ENCODE assay signal across 1 fruit fly cellular context in genomic region chrX:1512753-1513226, dm6.
TF ChIP-seq lines count a peak whose summit lies in the region.

Gene CG14795, minus strand, starts transcription at chrX:1512803.

TF ChIP-seq in whole organism, embryonic, 481 proteins besides CTCF, POLR2A, EP300 and RAD21 (continued from another document and continues in another):
- TF ChIP-seq pan (optimal IDR thresholded peaks at IDR 0.05; lab: Kevin White, UChicago) (no peak), pan (GFP tag; optimal IDR thresholded peaks at IDR 0.05 in 1 of 2, IDR thresholded peaks at IDR 0.05 in 1 of 2) (no peak), dmrt11E (tag; optimal IDR thresholded peaks at IDR 0.05; lab: Kevin White, UChicago) (peak; percentile 8), CG2889 (GFP tag; IDR thresholded peaks at IDR 0.05; lab: Robert Waterston, UW) (no peak), da (GFP tag; optimal IDR thresholded peaks at IDR 0.05; lab: Kevin White, UChicago) (no peak), CG16779 (GFP tag; IDR thresholded peaks at IDR 0.05; lab: Robert Waterston, UW) (no peak), Camta (GFP tag; optimal IDR thresholded peaks at IDR 0.05; lab: Kevin White, UChicago) (no peak), wor (GFP tag; IDR thresholded peaks at IDR 0.05; lab: Robert Waterston, UW) (no peak), CG9797 (GFP tag; optimal IDR thresholded peaks at IDR 0.05; lab: Kevin White, UChicago) (peak; percentile 85), crc (GFP tag; optimal IDR thresholded peaks at IDR 0.05; lab: Kevin White, UChicago) (no peak), CG14965 (GFP tag; optimal IDR thresholded peaks at IDR 0.05; lab: Kevin White, UChicago; ENCODE audit: borderline replicate concordance) (no peak), CG32772 (GFP tag; IDR thresholded peaks at IDR 0.05; lab: Robert Waterston, UW) (no peak), zfh1 (GFP tag; IDR thresholded peaks at IDR 0.05; lab: Robert Waterston, UW) (peak; percentile 53; the same call in 1 of the 3 replicates), corto (GFP tag; optimal IDR thresholded peaks at IDR 0.05; lab: Kevin White, UChicago) (no peak), chn (GFP tag; optimal IDR thresholded peaks at IDR 0.05; lab: Kevin White, UChicago) (peak; percentile 55), mam (GFP tag; optimal IDR thresholded peaks at IDR 0.05; lab: Kevin White, UChicago) (peak; percentile 31), CG18619 (GFP tag; optimal IDR thresholded peaks at IDR 0.05; lab: Kevin White, UChicago) (no peak), Lpt (GFP tag; optimal IDR thresholded peaks at IDR 0.05; lab: Kevin White, UChicago) (no peak), Deaf1 (tag; optimal IDR thresholded peaks at IDR 0.05; lab: Kevin White, UChicago) (peak; percentile 22), HLHmδ (GFP tag; optimal IDR thresholded peaks at IDR 0.05; lab: Kevin White, UChicago) (no peak), MTF-1 (GFP tag; optimal IDR thresholded peaks at IDR 0.05; lab: Kevin White, UChicago; ENCODE audit: borderline replicate concordance) (no peak), CG6272 (GFP tag; IDR thresholded peaks at IDR 0.05; lab: Robert Waterston, UW) (peak; percentile 33; the same call in 1 of the 2 replicates), CG3726 (GFP tag; IDR thresholded peaks at IDR 0.05; lab: Robert Waterston, UW) (no peak), Sox100B (GFP tag; optimal IDR thresholded peaks at IDR 0.05; lab: Kevin White, UChicago) (no peak), zen2 (GFP tag; IDR thresholded peaks at IDR 0.05; lab: Robert Waterston, UW; ENCODE audit: partially characterized antibody) (peak; percentile 84; the same call in 2 of the 3 replicates), jing (GFP tag; optimal IDR thresholded peaks at IDR 0.05; lab: Kevin White, UChicago) (no peak), Atf6 (GFP tag; IDR thresholded peaks at IDR 0.05; lab: Robert Waterston, UW) (no peak), stc (GFP tag; IDR thresholded peaks at IDR 0.05; lab: Robert Waterston, UW) (no peak), pb (GFP tag; optimal IDR thresholded peaks at IDR 0.05; lab: Kevin White, UChicago) (no peak), D19A (tag; optimal IDR thresholded peaks at IDR 0.05; lab: Kevin White, UChicago) (no peak), Doc3 (GFP tag; IDR thresholded peaks at IDR 0.05; lab: Robert Waterston, UW; ENCODE audit: partially characterized antibody) (peak; percentile 88), Hey (tag; optimal IDR thresholded peaks at IDR 0.05; lab: Kevin White, UChicago) (peak; percentile 0), abd-A (tag; optimal IDR thresholded peaks at IDR 0.05; lab: Kevin White, UChicago) (peak; percentile 46), CG3407 (GFP tag; optimal IDR thresholded peaks at IDR 0.05; lab: Kevin White, UChicago) (no peak), Oaz (GFP tag; IDR thresholded peaks at IDR 0.05; lab: Robert Waterston, UW) (no peak), pros (GFP tag; optimal IDR thresholded peaks at IDR 0.05; lab: Kevin White, UChicago) (no peak), CG14667 (GFP tag; IDR thresholded peaks at IDR 0.05; lab: Robert Waterston, UW) (no peak), CG9215 (GFP tag; IDR thresholded peaks at IDR 0.05; lab: Robert Waterston, UW) (no peak), Adf1 (GFP tag; IDR thresholded peaks at IDR 0.05; lab: Robert Waterston, UW) (peak; percentile 38), lov (optimal IDR thresholded peaks at IDR 0.05; lab: Kevin White, UChicago) (no peak), lov (GFP tag; IDR thresholded peaks at IDR 0.05; lab: Robert Waterston, UW) (no peak), dpn (GFP tag; optimal IDR thresholded peaks at IDR 0.05; lab: Kevin White, UChicago) (peak; percentile 39 to 43), ase (GFP tag; IDR thresholded peaks at IDR 0.05; lab: Robert Waterston, UW) (no peak), CG7745 (tag; optimal IDR thresholded peaks at IDR 0.05; lab: Kevin White, UChicago) (peak; percentile 43), Poxn (GFP tag; IDR thresholded peaks at IDR 0.05; lab: Robert Waterston, UW) (no peak), CG10462 (GFP tag; optimal IDR thresholded peaks at IDR 0.05; lab: Kevin White, UChicago) (no peak), emc (GFP tag; optimal IDR thresholded peaks at IDR 0.05; lab: Kevin White, UChicago) (no peak), lilli (GFP tag; optimal IDR thresholded peaks at IDR 0.05; lab: Kevin White, UChicago) (peak; percentile 47), CG2712 (tag; optimal IDR thresholded peaks at IDR 0.05; lab: Kevin White, UChicago) (peak; percentile 59), Awh (GFP tag; IDR thresholded peaks at IDR 0.05; lab: Robert Waterston, UW) (no peak), CG13123 (GFP tag; optimal IDR thresholded peaks at IDR 0.05; lab: Kevin White, UChicago) (no peak), CG7786 (GFP tag; optimal IDR thresholded peaks at IDR 0.05; lab: Kevin White, UChicago) (peak; percentile 20), Hsf (GFP tag; optimal IDR thresholded peaks at IDR 0.05; lab: Kevin White, UChicago) (peak; percentile 37), Taf1 (GFP tag; IDR thresholded peaks at IDR 0.05; lab: Robert Waterston, UW) (no peak), h (optimal IDR thresholded peaks at IDR 0.05; lab: Kevin White, UChicago) (no peak), psq (GFP tag; optimal IDR thresholded peaks at IDR 0.05; lab: Kevin White, UChicago) (no peak), row (GFP tag; IDR thresholded peaks at IDR 0.05; lab: Robert Waterston, UW) (peak; percentile 45; the same call in 2 of the 3 replicates), CG8388 (GFP tag; optimal IDR thresholded peaks at IDR 0.05; lab: Kevin White, UChicago) (no peak), sima (GFP tag; optimal IDR thresholded peaks at IDR 0.05; lab: Kevin White, UChicago) (no peak), Ssrp (tag; optimal IDR thresholded peaks at IDR 0.05; lab: Kevin White, UChicago) (no peak), hkb (optimal IDR thresholded peaks at IDR 0.05; lab: Kevin White, UChicago) (peak; percentile 65), hkb (GFP tag; IDR thresholded peaks at IDR 0.05; lab: Robert Waterston, UW) (no peak), wdn (GFP tag; IDR thresholded peaks at IDR 0.05; lab: Robert Waterston, UW) (no peak), sqz (GFP tag; optimal IDR thresholded peaks at IDR 0.05; lab: Kevin White, UChicago) (no peak), H2.0 (GFP tag; IDR thresholded peaks at IDR 0.05; lab: Robert Waterston, UW) (no peak), CG6791 (GFP tag; IDR thresholded peaks at IDR 0.05; lab: Robert Waterston, UW; ENCODE audit: partially characterized antibody) (peak; percentile 97), CG33213 (GFP tag; optimal IDR thresholded peaks at IDR 0.05; lab: Kevin White, UChicago) (peak; percentile 80), pnt (GFP tag; optimal IDR thresholded peaks at IDR 0.05; lab: Kevin White, UChicago) (no peak), Pdp1 (GFP tag; optimal IDR thresholded peaks at IDR 0.05; lab: Kevin White, UChicago) (peak; percentile 5 to 48), z (GFP tag; IDR thresholded peaks at IDR 0.05; lab: Robert Waterston, UW) (no peak), chm (GFP tag; IDR thresholded peaks at IDR 0.05; lab: Robert Waterston, UW) (no peak), NC2α (GFP tag; optimal IDR thresholded peaks at IDR 0.05; lab: Kevin White, UChicago) (no peak), CG8089 (GFP tag; optimal IDR thresholded peaks at IDR 0.05; lab: Kevin White, UChicago) (no peak), CG14050 (GFP tag; IDR thresholded peaks at IDR 0.05; lab: Robert Waterston, UW) (no peak), CG8290 (GFP tag; optimal IDR thresholded peaks at IDR 0.05; lab: Kevin White, UChicago) (no peak), CG8290 (tag; optimal IDR thresholded peaks at IDR 0.05; lab: Kevin White, UChicago) (peak in 1 of 2 experiments; percentile 81), CG12155 (GFP tag; optimal IDR thresholded peaks at IDR 0.05; lab: Kevin White, UChicago) (peak; percentile 35), CG15479 (GFP tag; optimal IDR thresholded peaks at IDR 0.05; lab: Kevin White, UChicago) (no peak), CG4617 (GFP tag; optimal IDR thresholded peaks at IDR 0.05; lab: Kevin White, UChicago; ENCODE audit: borderline replicate concordance) (peak; percentile 51), ATbp (GFP tag; optimal IDR thresholded peaks at IDR 0.05; lab: Kevin White, UChicago) (no peak), Usf (GFP tag; optimal IDR thresholded peaks at IDR 0.05; lab: Kevin White, UChicago) (no peak), usp (GFP tag; optimal IDR thresholded peaks at IDR 0.05; lab: Kevin White, UChicago) (no peak), Trl (optimal IDR thresholded peaks at IDR 0.05; lab: Kevin White, UChicago) (no peak), Trl (GFP tag; optimal IDR thresholded peaks at IDR 0.05; lab: Kevin White, UChicago) (no peak), CG1529 (GFP tag; optimal IDR thresholded peaks at IDR 0.05; lab: Kevin White, UChicago) (no peak), Dip3 (GFP tag; optimal IDR thresholded peaks at IDR 0.05; lab: Kevin White, UChicago) (no peak), Dad (GFP tag; optimal IDR thresholded peaks at IDR 0.05; lab: Kevin White, UChicago) (peak; percentile 40), Myb (GFP tag; optimal IDR thresholded peaks at IDR 0.05; lab: Kevin White, UChicago) (peak; percentile 94), slp2 (GFP tag; optimal IDR thresholded peaks at IDR 0.05; lab: Kevin White, UChicago) (no peak), seq (GFP tag; IDR thresholded peaks at IDR 0.05; lab: Robert Waterston, UW) (no peak), CG34224 (GFP tag; IDR thresholded peaks at IDR 0.05; lab: Robert Waterston, UW; ENCODE audit: partially characterized antibody) (peak; percentile 96), D19B (GFP tag; optimal IDR thresholded peaks at IDR 0.05; lab: Kevin White, UChicago) (no peak), p53 (GFP tag; optimal IDR thresholded peaks at IDR 0.05; lab: Kevin White, UChicago) (peak; percentile 47), CG10979 (tag; optimal IDR thresholded peaks at IDR 0.05; lab: Kevin White, UChicago) (peak; percentile 27), insv (GFP tag; optimal IDR thresholded peaks at IDR 0.05; lab: Kevin White, UChicago) (peak in 1 of 2 experiments; percentile 45), tna (GFP tag; IDR thresholded peaks at IDR 0.05; lab: Robert Waterston, UW; ENCODE audit: partially characterized antibody) (peak; percentile 96), fd96Cb (tag; optimal IDR thresholded peaks at IDR 0.05; lab: Kevin White, UChicago) (no peak), ham (GFP tag; IDR thresholded peaks at IDR 0.05; lab: Robert Waterston, UW) (no peak), sc (optimal IDR thresholded peaks at IDR 0.05; lab: Kevin White, UChicago) (no peak), sc (GFP tag; optimal IDR thresholded peaks at IDR 0.05; lab: Kevin White, UChicago) (no peak), Ptx1 (GFP tag; IDR thresholded peaks at IDR 0.05; lab: Robert Waterston, UW) (peak; percentile 26; the same call in 1 of the 2 replicates), nerfin-2 (GFP tag; IDR thresholded peaks at IDR 0.05; lab: Robert Waterston, UW; ENCODE audit: partially characterized antibody) (peak; percentile 93), sna (GFP tag; IDR thresholded peaks at IDR 0.05; lab: Robert Waterston, UW; ENCODE audit: partially characterized antibody) (peak; percentile 89), CG1602 (GFP tag; optimal IDR thresholded peaks at IDR 0.05; lab: Kevin White, UChicago) (no peak), maf-S (GFP tag; optimal IDR thresholded peaks at IDR 0.05; lab: Kevin White, UChicago) (no peak), CG10274 (GFP tag; optimal IDR thresholded peaks at IDR 0.05; lab: Kevin White, UChicago) (no peak), CG12071 (GFP tag; optimal IDR thresholded peaks at IDR 0.05; lab: Kevin White, UChicago) (no peak), sug (tag; optimal IDR thresholded peaks at IDR 0.05; lab: Kevin White, UChicago) (peak; percentile 63), onecut (GFP tag; IDR thresholded peaks at IDR 0.05; lab: Robert Waterston, UW) (no peak), ac (GFP tag; optimal IDR thresholded peaks at IDR 0.05; lab: Kevin White, UChicago) (no peak), YL-1 (GFP tag; optimal IDR thresholded peaks at IDR 0.05; lab: Kevin White, UChicago) (peak; percentile 29), CG42726 (GFP tag; IDR thresholded peaks at IDR 0.05; lab: Robert Waterston, UW; ENCODE audit: partially characterized antibody) (peak; percentile 92), D (optimal IDR thresholded peaks at IDR 0.05; lab: Kevin White, UChicago) (no peak), D (GFP tag; optimal IDR thresholded peaks at IDR 0.05; lab: Kevin White, UChicago) (no peak), Meics (GFP tag; optimal IDR thresholded peaks at IDR 0.05; lab: Kevin White, UChicago) (no peak), otp (GFP tag; IDR thresholded peaks at IDR 0.05; lab: Robert Waterston, UW) (0 out of 3 replicates have a peak, but pooled peaks have one; percentile 28), luna (GFP tag; optimal IDR thresholded peaks at IDR 0.05; lab: Kevin White, UChicago) (no peak), CG9817 (tag; optimal IDR thresholded peaks at IDR 0.05; lab: Kevin White, UChicago) (peak; percentile 37), Xbp1 (GFP tag; optimal IDR thresholded peaks at IDR 0.05; lab: Kevin White, UChicago) (peak; percentile 49), CG14710 (tag; optimal IDR thresholded peaks at IDR 0.05; lab: Kevin White, UChicago) (peak; percentile 75), tap (tag; optimal IDR thresholded peaks at IDR 0.05; lab: Kevin White, UChicago) (no peak), pita (GFP tag; optimal IDR thresholded peaks at IDR 0.05; lab: Kevin White, UChicago) (peak; percentile 97), Hmx (GFP tag; optimal IDR thresholded peaks at IDR 0.05; lab: Kevin White, UChicago) (no peak), bcd (GFP tag; optimal IDR thresholded peaks at IDR 0.05; lab: Kevin White, UChicago) (peak; percentile 72), CG11696 (GFP tag; IDR thresholded peaks at IDR 0.05; lab: Robert Waterston, UW) (no peak), CG17385 (GFP tag; optimal IDR thresholded peaks at IDR 0.05; lab: Kevin White, UChicago) (no peak), CG32532 (GFP tag; IDR thresholded peaks at IDR 0.05; lab: Robert Waterston, UW) (peak; percentile 38; the same call in 1 of the 2 replicates), prd (optimal IDR thresholded peaks at IDR 0.05; lab: Kevin White, UChicago) (no peak), prd (GFP tag; IDR thresholded peaks at IDR 0.05; lab: Robert Waterston, UW) (peak; percentile 5; the same call in 1 of the 3 replicates), mld (GFP tag; IDR thresholded peaks at IDR 0.05; lab: Robert Waterston, UW; ENCODE audit: partially characterized antibody) (peak; percentile 94), CG12391 (tag; optimal IDR thresholded peaks at IDR 0.05; lab: Kevin White, UChicago) (peak; percentile 23), tio (GFP tag; optimal IDR thresholded peaks at IDR 0.05; lab: Kevin White, UChicago) (no peak), inv (GFP tag; IDR thresholded peaks at IDR 0.05; lab: Robert Waterston, UW; ENCODE audit: partially characterized antibody) (peak; percentile 91), CG31224 (GFP tag; IDR thresholded peaks at IDR 0.05; lab: Robert Waterston, UW) (no peak), CG18476 (GFP tag; optimal IDR thresholded peaks at IDR 0.05; lab: Kevin White, UChicago) (no peak)
